Worm (Caenorhabditis elegans): Measurements from ENCODE around the gene nhr-145.

nhr-145 gene

DNA sequence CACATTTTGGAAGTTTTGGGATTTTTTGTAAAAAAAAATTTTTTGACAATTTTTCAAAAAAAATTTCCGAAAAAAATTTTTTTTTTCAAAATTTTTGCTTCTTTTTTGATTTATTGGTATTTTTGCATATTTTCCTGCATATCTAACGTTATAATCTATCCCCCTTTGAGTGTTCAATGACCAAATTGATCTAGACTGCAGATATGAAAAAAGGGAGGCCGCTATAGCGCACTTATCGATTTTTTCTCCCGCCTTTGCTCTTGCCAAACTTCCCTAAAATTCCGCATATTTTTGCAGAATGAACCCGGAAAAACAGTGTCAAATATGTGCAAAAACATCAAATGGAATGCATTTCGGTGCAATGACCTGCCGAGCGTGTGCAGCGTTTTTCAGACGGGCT lies at the start of gene nhr-145:
Gene nhr-145 (plus strand): TSS at position 298 of the 400 bp plus-strand sequence.
- no peak for TF ChIP-seq unc-62 (GFP tag; optimal IDR thresholded peaks at IDR 0.05)

DNA sequence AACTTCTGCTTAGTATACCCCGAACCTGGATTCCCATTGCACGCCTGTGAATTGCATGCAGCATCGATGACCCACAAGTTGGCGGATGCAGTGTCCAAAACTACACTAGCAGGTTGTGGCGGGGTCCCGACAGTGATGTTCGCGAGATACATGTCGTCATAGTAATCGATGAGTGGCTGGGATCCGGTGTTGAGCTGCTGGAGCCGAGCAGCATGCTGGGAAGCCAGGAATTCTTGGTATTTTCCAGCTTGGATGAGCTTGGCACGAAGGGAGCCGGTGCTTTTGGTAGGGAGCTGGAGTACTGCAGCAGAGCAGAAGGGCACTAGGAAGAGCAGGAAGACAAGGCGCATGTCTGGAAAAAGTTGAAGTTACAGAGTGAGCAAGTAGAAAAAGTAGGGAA lies 45.3 kb upstream of the nhr-145 start, which contains the start of gene asp-16:
Gene asp-16 (minus strand): TSS at position 350 of the 400 bp plus-strand sequence.
- TF ChIP-seq unc-62 (GFP tag; optimal IDR thresholded peaks at IDR 0.05): no peak

DNA sequence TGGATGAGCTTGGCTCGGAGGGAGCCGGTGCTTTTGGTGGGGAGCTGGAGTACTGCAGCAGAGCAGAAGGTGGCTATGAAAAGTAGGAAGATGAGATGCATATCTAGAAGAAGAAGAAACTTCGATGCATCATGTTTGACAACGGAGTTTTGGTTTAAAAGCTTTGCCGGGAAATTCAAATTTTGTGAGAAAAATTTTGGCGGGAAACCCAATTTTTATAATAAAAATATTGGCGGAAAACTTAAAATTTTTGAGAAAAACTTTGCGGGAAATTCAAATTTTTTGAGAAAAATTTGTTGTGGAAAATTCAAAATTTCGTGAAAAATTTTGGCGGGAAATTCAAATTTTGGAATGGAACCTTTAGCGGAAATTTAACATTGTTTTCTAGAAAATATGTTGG lies 42.8 kb upstream of the nhr-145 start, which contains the start of gene asp-15:
Gene asp-15 (minus strand): TSS at position 101 of the 400 bp plus-strand sequence.
- no peak for TF ChIP-seq unc-62 (GFP tag; optimal IDR thresholded peaks at IDR 0.05)

DNA sequence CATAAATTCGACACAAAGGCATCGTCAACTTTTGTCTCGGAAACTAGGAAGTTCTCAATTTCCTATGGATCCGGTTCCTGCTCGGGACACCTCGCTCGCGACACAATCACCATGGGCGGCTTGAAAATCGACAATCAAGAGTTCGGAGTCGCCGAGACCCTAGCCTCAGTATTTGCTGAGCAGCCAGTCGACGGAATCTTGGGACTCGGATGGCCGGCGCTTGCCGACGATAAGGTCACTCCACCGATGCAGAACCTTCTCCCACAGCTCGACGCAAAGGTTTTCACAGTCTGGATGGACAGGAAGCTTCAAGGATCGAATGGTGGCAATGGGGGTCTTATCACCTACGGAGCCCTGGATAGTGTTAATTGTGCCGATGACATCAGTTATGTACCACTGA lies 40.1 kb upstream of the nhr-145 start:
- no peak for TF ChIP-seq unc-62 (GFP tag; optimal IDR thresholded peaks at IDR 0.05)

DNA sequence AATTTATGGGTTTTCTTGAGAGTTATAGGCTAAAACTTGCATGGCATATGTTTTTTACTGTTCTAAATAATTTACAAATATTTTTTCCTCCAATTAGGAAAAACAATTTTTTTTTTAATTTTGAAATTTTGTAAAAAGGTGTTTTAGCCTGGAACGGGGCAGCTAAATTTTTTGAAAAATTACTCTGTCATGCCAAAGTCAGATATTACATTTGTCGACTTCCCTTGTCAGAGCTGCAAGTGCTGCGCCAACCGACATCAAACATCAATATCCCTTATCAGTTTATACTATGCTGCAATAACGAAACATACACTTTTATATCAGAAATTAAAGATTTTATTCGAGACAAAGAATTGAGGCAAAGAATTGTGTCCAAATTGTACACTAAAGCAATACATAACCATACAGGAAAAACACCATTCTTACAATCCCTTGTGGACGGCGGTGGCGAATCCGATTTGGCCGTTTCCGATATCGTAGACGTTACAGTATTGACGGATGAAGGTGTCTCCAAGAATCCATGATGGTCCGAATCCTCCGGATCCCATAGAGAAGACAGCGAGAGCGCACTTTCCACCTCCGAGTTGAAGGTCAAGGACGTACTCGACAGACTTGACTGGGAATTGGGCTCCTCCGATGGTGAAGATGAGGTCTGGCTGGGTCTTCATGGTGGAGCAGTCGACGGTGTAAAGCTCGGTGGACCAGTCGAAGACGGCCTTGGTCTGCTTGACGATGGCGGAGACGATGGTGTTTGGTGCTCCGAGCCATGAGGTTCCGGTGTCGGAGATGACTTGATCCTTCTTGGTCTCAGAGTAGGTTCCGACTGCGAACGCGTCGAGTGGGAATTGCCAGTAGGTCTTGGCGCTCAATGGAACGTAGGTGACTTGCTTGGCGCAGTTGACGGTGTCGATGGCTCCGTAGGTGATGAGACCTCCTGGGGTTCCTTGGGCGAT lies 38.1 kb upstream of the nhr-145 start:
- no peak for TF ChIP-seq unc-62 (GFP tag; optimal IDR thresholded peaks at IDR 0.05)

DNA sequence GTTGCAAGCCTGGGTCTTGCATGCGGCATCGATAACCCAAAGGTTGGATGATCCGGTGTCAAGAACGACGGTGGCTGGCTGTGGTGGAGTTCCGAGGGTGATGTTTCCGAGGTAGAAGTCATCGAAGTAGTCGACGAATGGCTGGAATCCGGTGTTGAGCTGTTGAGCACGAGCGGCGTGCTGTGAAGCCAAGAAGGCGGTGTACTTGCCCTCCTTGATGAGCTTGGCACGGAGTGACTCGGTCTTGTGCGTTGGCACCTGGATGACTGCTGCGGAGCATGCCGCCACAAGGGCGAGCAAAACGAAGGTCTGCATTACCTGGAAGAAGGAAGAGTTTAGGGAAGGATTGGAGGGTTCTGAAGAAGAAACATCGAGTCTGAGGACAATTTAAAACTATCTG lies 37.1 kb upstream of the nhr-145 start, which contains the start of gene asp-1:
Gene asp-1 (minus strand): TSS at position 315 of the 400 bp plus-strand sequence.
- TF ChIP-seq unc-62 (GFP tag; optimal IDR thresholded peaks at IDR 0.05): no peak

DNA sequence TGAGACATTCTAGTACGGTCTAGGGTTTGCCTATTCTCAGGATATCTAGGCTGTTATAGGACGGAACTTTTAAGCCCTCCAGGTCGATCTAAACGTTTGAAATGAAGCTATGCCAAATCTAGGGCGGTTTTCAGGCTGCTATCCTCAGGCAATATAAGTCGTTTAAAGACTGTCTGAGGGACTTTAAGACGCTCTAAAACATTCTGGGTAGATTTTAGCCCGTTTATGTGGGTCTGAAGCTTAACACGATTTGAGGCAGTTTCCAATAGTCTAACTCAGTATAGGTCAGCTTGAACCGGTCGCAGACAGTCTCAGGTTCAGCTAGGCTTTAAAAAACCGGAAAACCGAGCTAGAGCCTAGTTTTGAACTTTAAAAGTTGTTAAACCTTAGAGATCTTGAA lies 36.6 kb upstream of the nhr-145 start:
- no peak for TF ChIP-seq unc-62 (GFP tag; optimal IDR thresholded peaks at IDR 0.05)

DNA sequence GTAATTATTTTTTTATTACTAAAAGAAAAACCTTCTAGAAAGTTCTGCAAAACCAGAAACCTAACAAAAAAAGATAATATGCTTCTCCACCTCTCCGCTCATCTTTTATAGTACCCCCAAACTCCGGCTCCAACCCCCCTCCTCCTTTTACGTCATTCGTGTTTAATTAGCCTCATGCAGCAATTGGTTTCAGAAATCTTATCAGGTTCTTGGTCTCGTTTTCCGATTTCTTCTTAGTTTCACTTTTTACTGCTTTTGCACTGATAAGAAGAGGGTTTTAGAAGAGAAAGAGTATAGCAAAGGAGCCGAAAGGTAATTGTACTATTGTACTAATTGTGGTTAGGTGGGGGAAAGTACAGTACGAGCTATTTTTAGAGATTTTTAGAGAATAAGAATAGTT lies 36.1 kb upstream of the nhr-145 start:
- TF ChIP-seq unc-62 (GFP tag; optimal IDR thresholded peaks at IDR 0.05): no peak

DNA sequence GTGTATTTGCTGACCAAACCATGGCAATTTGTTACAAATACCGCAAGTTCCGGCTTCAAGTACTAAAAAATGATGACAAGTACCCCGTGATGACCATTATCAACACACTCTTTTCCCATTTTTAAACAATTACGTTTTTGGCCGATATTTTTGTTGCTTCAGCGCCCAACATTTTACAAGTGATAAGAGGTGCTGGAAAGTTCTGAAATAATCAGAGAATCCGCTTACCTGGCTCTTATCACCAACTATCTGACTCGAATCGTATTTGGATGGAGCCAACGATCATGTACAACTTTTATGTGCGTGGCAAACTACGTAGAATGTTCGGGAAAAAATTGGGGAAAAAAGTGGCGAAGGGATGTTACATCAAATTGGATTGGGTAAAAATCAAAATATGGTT lies 34.2 kb upstream of the nhr-145 start:
- no peak for TF ChIP-seq unc-62 (GFP tag; optimal IDR thresholded peaks at IDR 0.05)

DNA sequence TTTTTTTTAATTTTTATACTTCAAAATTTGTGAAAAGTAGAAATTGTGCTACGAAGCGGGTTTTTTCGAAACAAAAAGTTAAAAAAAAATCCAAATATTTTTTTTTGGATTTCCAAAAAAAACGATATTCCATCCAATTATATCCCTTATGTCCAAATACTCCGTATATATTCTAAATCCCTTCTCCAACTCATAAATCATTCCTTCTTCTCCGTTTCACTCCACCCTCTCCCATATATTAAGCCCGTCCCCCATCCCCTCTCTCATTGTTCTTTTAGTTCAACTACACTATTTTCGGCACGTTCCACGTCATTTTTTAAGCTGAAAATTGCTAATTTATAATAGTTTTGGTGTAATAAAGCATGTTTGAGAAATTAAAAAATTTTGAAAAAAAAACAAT lies 29.9 kb upstream of the nhr-145 start:
- no peak for TF ChIP-seq unc-62 (GFP tag; optimal IDR thresholded peaks at IDR 0.05)

DNA sequence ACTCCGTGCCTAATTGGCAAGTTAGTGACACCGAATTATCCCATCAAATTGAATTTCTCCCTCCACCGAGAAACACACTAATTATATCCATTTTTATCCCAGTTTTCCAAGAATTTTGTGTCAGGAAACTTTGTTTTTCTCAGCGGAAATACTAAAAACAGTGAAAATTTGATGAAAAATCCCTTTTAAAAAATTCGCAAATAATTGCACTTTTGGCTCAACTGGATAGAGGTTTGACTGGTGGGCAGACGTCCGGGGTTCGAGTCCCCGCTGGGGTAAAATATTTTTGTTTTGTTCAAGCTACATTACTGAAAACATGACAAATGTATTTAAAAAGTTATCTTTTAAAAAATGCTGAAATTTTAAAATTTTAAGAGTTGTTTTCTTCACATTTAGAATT lies 29.4 kb upstream of the nhr-145 start:
- no peak for TF ChIP-seq unc-62 (GFP tag; optimal IDR thresholded peaks at IDR 0.05)

DNA sequence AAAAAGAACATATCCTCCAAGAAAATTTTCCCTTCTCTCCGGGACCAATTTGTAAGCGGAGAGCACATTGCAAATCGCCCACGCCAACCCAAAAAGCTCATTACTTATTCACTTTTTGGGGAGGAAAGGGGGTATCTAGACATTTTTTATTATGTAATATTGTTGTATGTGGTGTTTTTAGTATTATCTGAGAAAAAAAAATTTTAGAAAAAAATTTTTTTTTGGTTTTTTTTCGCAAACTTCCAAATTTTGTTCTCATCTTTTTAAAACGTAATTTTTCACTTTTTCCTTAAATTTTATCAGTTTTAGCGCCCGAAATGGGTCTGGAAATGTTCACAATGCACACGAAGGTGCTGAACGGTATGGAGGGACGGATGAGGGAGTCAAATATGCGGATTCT lies 27.6 kb upstream of the nhr-145 start, which contains the start of gene twk-46:
Gene twk-46 (plus strand): TSS at position 301 of the 400 bp plus-strand sequence.
- no peak for TF ChIP-seq unc-62 (GFP tag; optimal IDR thresholded peaks at IDR 0.05)

DNA sequence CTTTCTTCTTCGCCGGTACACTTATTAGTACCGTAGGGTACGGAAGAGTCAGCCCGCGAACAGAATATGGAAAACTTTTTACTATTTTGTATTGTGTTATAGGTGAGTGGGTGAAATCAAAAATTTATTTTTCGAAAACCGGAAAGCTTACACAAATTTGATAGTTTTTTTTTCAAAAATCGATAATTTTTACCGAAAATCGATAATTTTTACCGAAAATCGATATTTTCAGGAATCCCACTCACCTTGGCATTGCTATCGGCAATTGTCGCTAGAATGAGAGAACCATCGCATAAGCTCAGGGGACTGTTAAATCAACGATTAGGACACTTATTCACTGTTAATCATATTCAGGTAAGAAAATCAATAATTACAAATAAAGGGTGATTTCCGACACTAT lies 24.2 kb upstream of the nhr-145 start:
- no peak for TF ChIP-seq unc-62 (GFP tag; optimal IDR thresholded peaks at IDR 0.05)

DNA sequence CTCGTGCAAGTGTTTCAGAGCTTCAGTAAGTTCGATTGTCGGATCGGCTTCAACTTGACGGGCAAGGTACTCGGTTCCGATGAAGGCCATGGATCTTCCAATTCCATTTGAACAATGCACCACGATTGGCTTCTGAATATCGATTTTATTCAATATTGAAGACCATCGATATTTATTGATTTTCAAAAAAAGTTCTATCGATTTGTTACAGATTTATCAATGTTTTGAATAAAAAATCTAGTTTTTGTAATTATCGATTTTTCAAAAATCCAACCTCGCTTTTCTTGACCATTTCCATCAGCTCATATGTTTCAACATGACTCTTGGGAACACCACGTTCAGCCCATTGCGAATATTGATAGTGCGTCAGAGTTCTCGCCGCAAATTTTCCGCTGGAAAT lies 18.6 kb upstream of the nhr-145 start:
- TF ChIP-seq unc-62 (GFP tag; optimal IDR thresholded peaks at IDR 0.05): no peak

DNA sequence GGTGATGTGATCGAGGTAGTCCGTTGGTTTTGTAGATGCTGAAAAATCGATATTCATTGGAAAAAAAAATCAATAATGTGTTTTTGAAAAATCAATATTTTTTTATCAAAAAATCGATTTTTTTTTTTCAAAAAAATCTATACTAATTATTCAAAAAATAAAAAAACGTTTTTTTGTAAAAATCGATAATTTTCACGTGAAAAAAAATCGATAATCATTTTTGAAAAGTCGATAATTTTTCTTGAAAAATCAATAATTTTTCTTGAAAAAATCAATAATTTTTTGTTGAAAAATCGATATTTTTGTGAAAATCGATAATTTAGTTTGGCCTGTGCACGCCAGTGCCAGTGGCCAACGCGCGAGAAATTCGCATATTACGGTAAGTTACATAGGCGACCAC lies 14.4 kb upstream of the nhr-145 start:
- TF ChIP-seq unc-62 (GFP tag; optimal IDR thresholded peaks at IDR 0.05): no peak

DNA sequence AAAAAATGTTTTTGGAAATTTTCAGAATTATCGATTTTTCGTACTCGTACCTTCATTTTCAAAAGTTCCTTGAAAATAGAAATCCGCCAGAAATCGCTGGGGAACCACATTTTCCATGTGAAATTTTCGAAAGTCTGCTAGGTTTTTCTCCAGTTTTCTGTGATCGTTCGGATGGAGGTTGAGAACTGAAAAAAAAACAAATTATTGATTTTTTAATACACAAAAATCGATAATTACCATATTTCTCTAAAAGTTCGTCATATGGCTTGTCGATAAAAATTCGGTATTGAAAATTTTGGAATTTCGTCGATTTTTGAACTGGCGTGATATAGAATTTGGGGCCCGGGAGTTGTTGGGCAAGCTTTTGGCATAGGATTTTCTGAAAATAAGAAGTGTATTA lies 10.7 kb upstream of the nhr-145 start:
- no peak for TF ChIP-seq unc-62 (GFP tag; optimal IDR thresholded peaks at IDR 0.05)

DNA sequence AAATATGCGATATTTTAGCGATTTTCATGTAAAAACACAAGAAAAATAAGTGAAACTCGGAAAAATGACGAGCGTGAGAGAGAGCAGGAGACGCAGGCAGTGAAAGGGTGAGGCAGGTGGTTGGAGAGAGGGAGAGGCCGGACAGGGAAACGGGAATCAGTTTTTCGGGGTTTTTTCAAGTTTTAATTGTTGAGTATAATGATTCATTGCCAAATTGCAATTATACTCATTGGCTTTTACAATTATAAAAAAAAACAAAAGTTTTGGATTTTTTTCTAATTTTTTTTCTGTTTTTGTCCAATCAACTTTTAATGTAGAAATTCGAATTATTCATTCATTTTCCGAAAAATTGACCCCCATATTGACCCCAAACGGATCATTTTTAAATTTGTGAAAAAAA lies 5.0 kb upstream of the nhr-145 start, which contains the start of gene nhr-95:
Gene nhr-95 (minus strand): TSS at position 101 of the 400 bp plus-strand sequence.
- no peak for TF ChIP-seq unc-62 (GFP tag; optimal IDR thresholded peaks at IDR 0.05)

Data from whole organism, dauer.